Worm (Caenorhabditis elegans) whole organism, late embryonic: ENCODE measurements around the gene T05G5.1.

Experiments used
- F13H6.1 ChIP-seq: sonication (generic microtip); optimal IDR thresholded peaks from 2 replicates; lab custom pipeline; 2016; ENCODE audit warnings: missing genetic modification characterization, missing compliant biosample characterization
- K02D7.2 ChIP-seq: sonication (generic microtip); optimal IDR thresholded peaks from 2 replicates; lab custom pipeline; 2017; ENCODE audit warnings: mild to moderate bottlenecking, missing genetic modification characterization, missing compliant biosample characterization
- K09A11.1 ChIP-seq: sonication (generic microtip); optimal IDR thresholded peaks from 2 replicates; lab custom pipeline; 2017; ENCODE audit warnings: antibody characterized with exemption, mild to moderate bottlenecking, missing genetic modification characterization, missing compliant biosample characterization; ENCODE audit not compliant: insufficient read depth
- Y22D7AL.16 ChIP-seq: sonication (generic microtip); optimal IDR thresholded peaks from 2 replicates; lab custom pipeline; 2016; ENCODE audit warnings: missing genetic modification characterization, missing compliant biosample characterization
- ahr-1 ChIP-seq: sonication (generic microtip); optimal IDR thresholded peaks from 2 replicates; lab custom pipeline; 2016; ENCODE audit warnings: missing genetic modification characterization, missing compliant biosample characterization
- ama-1 ChIP-seq: fragments of 150-350 bp; optimal IDR thresholded peaks from 2 replicates; lab custom pipeline; 2014
- ceh-14 ChIP-seq: sonication (generic microtip); optimal IDR thresholded peaks from 2 replicates; lab custom pipeline; 2016; ENCODE audit warnings: missing genotype, missing genetic modification characterization, missing compliant biosample characterization
- ceh-18 ChIP-seq: sonication (generic microtip); optimal IDR thresholded peaks from 2 replicates; lab custom pipeline; 2016; ENCODE audit warnings: missing genetic modification characterization, missing compliant biosample characterization
- ceh-19 ChIP-seq: fragments of 200-800 bp; sonication (Bioruptor generic); optimal IDR thresholded peaks from 2 replicates; lab custom pipeline; 2018; ENCODE audit warnings: mild to moderate bottlenecking, missing genetic modification characterization, missing compliant biosample characterization
- ceh-2 ChIP-seq: sonication (generic microtip); optimal IDR thresholded peaks from 2 replicates; lab custom pipeline; 2016; ENCODE audit warnings: missing genotype, missing genetic modification characterization, missing compliant biosample characterization
- ceh-22 ChIP-seq: sonication (generic microtip); optimal IDR thresholded peaks from 2 replicates; lab custom pipeline; 2017; ENCODE audit warnings: missing biosample characterization, missing genetic modification characterization
- ceh-30 ChIP-seq: fragments of 150-350 bp; optimal IDR thresholded peaks from 2 replicates; lab custom pipeline; 2014; ENCODE audit warnings: missing biosample characterization, missing genetic modification characterization
- ceh-34 ChIP-seq: sonication (generic microtip); optimal IDR thresholded peaks from 2 replicates; lab custom pipeline; 2016; ENCODE audit warnings: mild to moderate bottlenecking, missing genetic modification characterization, missing compliant biosample characterization
- ceh-45 ChIP-seq: fragments of 200-800 bp; sonication (Bioruptor generic); IDR thresholded peaks from 2 replicates; pipeline ENCODE4 v1.3.6; 2022; ENCODE audit warnings: missing genetic modification reagents, missing genetic modification characterization, missing compliant biosample characterization
- ceh-48 ChIP-seq: sonication (generic microtip); optimal IDR thresholded peaks from 2 replicates; lab custom pipeline; 2016; ENCODE audit warnings: missing genetic modification characterization, inconsistent platforms, missing compliant biosample characterization
- che-1 ChIP-seq: sonication (generic microtip); optimal IDR thresholded peaks from 2 replicates; lab custom pipeline; 2016; ENCODE audit warnings: mild to moderate bottlenecking, missing genetic modification characterization, missing compliant biosample characterization
- dmd-4 ChIP-seq: sonication (generic microtip); optimal IDR thresholded peaks from 2 replicates; lab custom pipeline; 2016; ENCODE audit warnings: borderline replicate concordance, missing genetic modification characterization, missing compliant biosample characterization
- elt-4 ChIP-seq: sonication (generic microtip); optimal IDR thresholded peaks from 2 replicates; lab custom pipeline; 2016; ENCODE audit warnings: missing genetic modification characterization, missing compliant biosample characterization
- ets-4 ChIP-seq: sonication (generic microtip); optimal IDR thresholded peaks from 2 replicates; lab custom pipeline; 2016; ENCODE audit warnings: missing genetic modification characterization, missing compliant biosample characterization
- fkh-6 ChIP-seq: sonication (generic microtip); optimal IDR thresholded peaks from 2 replicates; lab custom pipeline; 2016; ENCODE audit warnings: missing genetic modification characterization, missing compliant biosample characterization
- gmeb-2 ChIP-seq: sonication (generic microtip); optimal IDR thresholded peaks from 2 replicates; lab custom pipeline; 2016; ENCODE audit warnings: missing genetic modification characterization, inconsistent platforms, missing compliant biosample characterization
- hlh-13 ChIP-seq: fragments of 200-800 bp; sonication (Bioruptor generic); optimal IDR thresholded peaks from 2 replicates; lab custom pipeline; 2018; ENCODE audit warnings: mild to moderate bottlenecking, missing genetic modification characterization, missing compliant biosample characterization
- hlh-15 ChIP-seq: sonication (generic microtip); optimal IDR thresholded peaks from 2 replicates; lab custom pipeline; 2016; ENCODE audit warnings: missing genetic modification characterization, missing compliant biosample characterization
- hlh-30 ChIP-seq: sonication (generic microtip); optimal IDR thresholded peaks from 2 replicates; lab custom pipeline; 2017; ENCODE audit warnings: antibody characterized with exemption, missing genetic modification characterization, missing compliant biosample characterization; ENCODE audit not compliant: insufficient read depth
- hlh-6 ChIP-seq: sonication (generic microtip); optimal IDR thresholded peaks from 2 replicates; lab custom pipeline; 2016; ENCODE audit warnings: missing genotype, missing genetic modification characterization, missing compliant biosample characterization
- hlh-8 ChIP-seq: sonication (generic microtip); optimal IDR thresholded peaks from 2 replicates; lab custom pipeline; 2016; ENCODE audit warnings: missing genotype, missing genetic modification characterization, missing compliant biosample characterization
- lim-6 ChIP-seq: sonication (generic microtip); optimal IDR thresholded peaks from 2 replicates; lab custom pipeline; 2016; ENCODE audit warnings: missing genetic modification characterization, missing compliant biosample characterization
- lin-11 ChIP-seq: fragments of 200-800 bp; sonication (Bioruptor generic); optimal IDR thresholded peaks from 2 replicates; lab custom pipeline; 2018; ENCODE audit warnings: mild to moderate bottlenecking, missing genetic modification characterization, missing compliant biosample characterization
- madf-2 ChIP-seq: sonication (generic microtip); optimal IDR thresholded peaks from 2 replicates; lab custom pipeline; 2017; ENCODE audit warnings: missing genetic modification characterization, missing compliant biosample characterization
- nhr-11 ChIP-seq: fragments of 150-350 bp; optimal IDR thresholded peaks from 2 replicates; lab custom pipeline; 2014; ENCODE audit warnings: missing biosample characterization, missing genetic modification characterization
- nhr-232 ChIP-seq: sonication (generic microtip); optimal IDR thresholded peaks from 2 replicates; lab custom pipeline; 2016; ENCODE audit warnings: missing genetic modification characterization, missing compliant biosample characterization
- npax-4 ChIP-seq: sonication (generic microtip); optimal IDR thresholded peaks from 2 replicates; lab custom pipeline; 2016; ENCODE audit warnings: missing genetic modification characterization, missing compliant biosample characterization
- odd-2 ChIP-seq: sonication (generic microtip); optimal IDR thresholded peaks from 2 replicates; lab custom pipeline; 2017; ENCODE audit warnings: antibody characterized with exemption, mild to moderate bottlenecking, missing genetic modification characterization, missing compliant biosample characterization
- pag-3 ChIP-seq: sonication (generic microtip); optimal IDR thresholded peaks from 2 replicates; lab custom pipeline; 2016; ENCODE audit warnings: missing compliant biosample characterization, missing genetic modification characterization, borderline replicate concordance
- pha-4 ChIP-seq: fragments of 150-350 bp; optimal IDR thresholded peaks from 2 replicates; lab custom pipeline; 2018; ENCODE audit warnings: missing biosample characterization, missing genetic modification reagents, missing genetic modification characterization
- pros-1 ChIP-seq: fragments of 150-350 bp; optimal IDR thresholded peaks from 2 replicates; lab custom pipeline; 2014; ENCODE audit warnings: missing biosample characterization, missing genetic modification reagents, missing genetic modification characterization
- ref-2 ChIP-seq: sonication (generic microtip); optimal IDR thresholded peaks from 2 replicates; lab custom pipeline; 2016; ENCODE audit warnings: missing genetic modification characterization, missing compliant biosample characterization
- sdc-2 ChIP-seq: sonication (generic microtip); optimal IDR thresholded peaks from 2 replicates; lab custom pipeline; 2016; ENCODE audit warnings: missing genotype, missing genetic modification characterization, missing compliant biosample characterization
- sox-2 ChIP-seq: fragments of 200-800 bp; sonication (Bioruptor generic); IDR thresholded peaks from 2 replicates; pipeline ENCODE4 v1.3.6; 2022; ENCODE audit warnings: missing genetic modification reagents, missing genetic modification characterization, missing compliant biosample characterization
- sox-4 ChIP-seq: sonication (generic microtip); optimal IDR thresholded peaks from 2 replicates; lab custom pipeline; 2017; ENCODE audit warnings: mild to moderate bottlenecking, missing genetic modification characterization, inconsistent platforms, missing compliant biosample characterization
- syd-9 ChIP-seq: sonication (generic microtip); optimal IDR thresholded peaks from 2 replicates; lab custom pipeline; 2016; ENCODE audit warnings: mild to moderate bottlenecking, missing genetic modification characterization, moderate library complexity, missing compliant biosample characterization
- tbx-7 ChIP-seq: sonication (generic microtip); optimal IDR thresholded peaks from 2 replicates; lab custom pipeline; 2016; ENCODE audit warnings: missing genotype, missing genetic modification characterization, missing compliant biosample characterization
- ttx-3 ChIP-seq: sonication (generic microtip); optimal IDR thresholded peaks from 2 replicates; lab custom pipeline; 2016; ENCODE audit warnings: missing genetic modification reagents, missing genetic modification characterization, missing compliant biosample characterization
- unc-55 ChIP-seq: sonication (generic microtip); optimal IDR thresholded peaks from 2 replicates; lab custom pipeline; 2017; ENCODE audit warnings: missing biosample characterization, missing genetic modification reagents, missing genetic modification characterization
- unc-86 ChIP-seq: sonication (generic microtip); optimal IDR thresholded peaks from 2 replicates; lab custom pipeline; 2016; ENCODE audit warnings: missing genetic modification characterization, missing compliant biosample characterization

T05G5.1 gene

DNA sequence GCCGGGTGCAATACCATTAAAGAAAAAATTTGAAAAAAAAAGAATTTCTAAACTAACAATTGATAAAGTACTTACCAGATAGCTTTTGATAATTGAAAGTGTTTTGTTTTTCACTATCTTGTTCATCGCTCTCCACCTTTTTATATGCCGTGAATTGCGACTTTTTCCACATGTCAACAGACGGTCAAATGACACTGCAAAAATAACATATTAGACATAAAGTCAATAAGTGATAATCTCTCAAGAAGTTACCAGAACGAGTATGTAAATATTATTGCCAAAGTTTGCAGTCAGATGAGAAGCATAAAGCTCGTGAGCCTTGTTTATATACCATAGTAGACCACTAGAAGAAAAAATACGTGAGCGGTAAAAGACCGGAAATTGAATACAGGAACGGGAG lies 7.3 kb downstream of the T05G5.1 start, which contains the start of gene dao-6:
dao-6 (minus strand) TSS at position 345 of the 400 bp plus-strand sequence.
- TF ChIP-seq unc-86 (tag; lab: Kevin White, UChicago) (no peak), ceh-30 (no peak), hlh-15 (no peak), ceh-18 (tag; lab: Kevin White, UChicago) (no peak), ceh-14 (tag; lab: Kevin White, UChicago) (no peak), fkh-6 (tag; lab: Kevin White, UChicago) (no peak), npax-4 (tag; lab: Kevin White, UChicago) (no peak), odd-2 (tag; lab: Kevin White, UChicago) (no peak), Y22D7AL.16 (no peak), hlh-13 (GFP tag; lab: Kevin White, UChicago) (no peak), nhr-232 (tag; lab: Kevin White, UChicago) (no peak), gmeb-2 (tag; lab: Kevin White, UChicago) (no peak), hlh-6 (no peak), sdc-2 (tag; lab: Kevin White, UChicago) (no peak), sox-2 (GFP tag; lab: Robert Waterston, UW) (no peak), F13H6.1 (tag; lab: Kevin White, UChicago) (no peak)

DNA sequence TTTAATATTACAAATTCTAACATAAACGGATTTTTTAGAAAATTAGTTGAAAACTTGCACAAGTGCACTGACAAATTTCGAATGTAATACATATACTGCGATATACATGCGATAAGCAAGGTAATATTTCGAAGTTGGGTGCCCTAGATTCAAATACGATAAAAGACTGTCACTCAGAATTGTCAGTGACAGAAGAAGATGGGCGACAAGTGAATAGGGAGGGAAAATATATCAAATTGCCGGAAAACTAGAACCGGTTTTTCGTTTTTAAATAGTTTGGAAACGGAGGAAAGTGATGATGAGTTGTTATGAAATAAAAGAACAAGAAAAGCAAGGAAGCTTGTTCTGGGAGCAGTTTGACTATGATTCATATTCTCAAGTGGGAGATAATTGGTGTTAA lies 9.1 kb downstream of the T05G5.1 start:
- TF ChIP-seq che-1 (tag; lab: Kevin White, UChicago): no peak
- no peak for TF ChIP-seq K09A11.1
- no peak for TF ChIP-seq sox-4
- no peak for TF ChIP-seq ama-1 (lab: Kevin White, UChicago)
- TF ChIP-seq nhr-11 (tag; lab: Kevin White, UChicago): no peak
- TF ChIP-seq ceh-45 (GFP tag; lab: Robert Waterston, UW): no peak
- TF ChIP-seq odd-2 (tag; lab: Kevin White, UChicago): no peak
- TF ChIP-seq ref-2 (tag; lab: Kevin White, UChicago): no peak
- no peak for TF ChIP-seq ceh-48 (tag; lab: Kevin White, UChicago)
- TF ChIP-seq gmeb-2 (tag; lab: Kevin White, UChicago): no peak
- TF ChIP-seq lin-11: no peak
- TF ChIP-seq pag-3 (tag; lab: Kevin White, UChicago): no peak
- TF ChIP-seq fkh-6 (tag; lab: Kevin White, UChicago): no peak
- no peak for TF ChIP-seq ets-4 (tag; lab: Kevin White, UChicago)
- TF ChIP-seq pros-1 (tag; lab: Kevin White, UChicago): no peak
- no peak for TF ChIP-seq syd-9 (tag; lab: Kevin White, UChicago)
- TF ChIP-seq ceh-34: no peak
- no peak for TF ChIP-seq elt-4 (tag; lab: Kevin White, UChicago)
- TF ChIP-seq hlh-30 (tag; lab: Kevin White, UChicago): no peak
- no peak for TF ChIP-seq ahr-1 (tag; lab: Kevin White, UChicago)

- TF ChIP-seq ceh-22 (tag; lab: Kevin White, UChicago) (no peak), ttx-3 (tag; lab: Kevin White, UChicago) (no peak), ceh-2 (tag; lab: Kevin White, UChicago) (no peak), nhr-11 (tag; lab: Kevin White, UChicago) (no peak)
Measured at ce11 chrIII:9733333-9733732, 9.8 kb downstream of the T05G5.1 start.

DNA sequence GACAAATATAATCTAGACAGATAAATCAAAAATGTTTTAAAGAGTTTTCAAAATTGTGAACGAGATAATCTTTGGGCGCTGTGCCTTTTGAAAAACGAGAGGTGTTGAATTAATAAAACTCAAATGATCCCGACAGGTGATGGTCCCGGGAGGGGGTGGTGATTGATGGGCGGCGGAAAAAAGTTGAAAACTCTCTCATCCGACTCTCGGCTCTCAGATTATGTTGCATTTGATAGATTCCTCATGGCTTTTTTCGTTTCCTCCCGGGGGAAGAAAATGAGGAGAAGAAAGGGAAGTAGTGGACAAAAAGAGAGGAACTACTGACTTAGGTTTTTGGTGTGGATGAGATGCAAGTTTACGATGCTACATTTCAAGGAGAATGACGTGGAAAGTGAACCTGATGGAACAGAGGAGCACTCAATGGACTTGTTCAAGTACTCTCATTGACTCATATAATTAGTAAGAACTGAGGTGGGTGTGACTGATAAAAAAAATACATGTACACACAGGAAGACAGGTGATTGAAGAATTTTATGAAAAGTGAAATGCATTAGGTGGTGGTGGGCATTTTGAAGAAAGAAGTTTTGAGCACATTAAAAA lies 11.7 kb downstream of the T05G5.1 start:
- TF ChIP-seq pros-1 (tag; lab: Kevin White, UChicago) (no peak), lim-6 (tag; lab: Kevin White, UChicago) (no peak), pha-4 (no peak), ceh-18 (tag; lab: Kevin White, UChicago) (peak; percentile 45), ceh-19 (GFP tag; lab: Kevin White, UChicago) (no peak), tbx-7 (tag; lab: Kevin White, UChicago) (no peak), unc-55 (GFP tag; lab: Kevin White, UChicago) (peak; percentile 27), hlh-8 (tag; lab: Kevin White, UChicago) (no peak), F13H6.1 (tag; lab: Kevin White, UChicago) (no peak), Y22D7AL.16 (no peak), madf-2 (no peak), dmd-4 (tag; lab: Kevin White, UChicago) (no peak), K02D7.2 (tag; lab: Kevin White, UChicago) (no peak)
